Fruit fly (Drosophila melanogaster): ENCODE measurements around the gene OXA1L.

The OXA1L gene

DNA sequence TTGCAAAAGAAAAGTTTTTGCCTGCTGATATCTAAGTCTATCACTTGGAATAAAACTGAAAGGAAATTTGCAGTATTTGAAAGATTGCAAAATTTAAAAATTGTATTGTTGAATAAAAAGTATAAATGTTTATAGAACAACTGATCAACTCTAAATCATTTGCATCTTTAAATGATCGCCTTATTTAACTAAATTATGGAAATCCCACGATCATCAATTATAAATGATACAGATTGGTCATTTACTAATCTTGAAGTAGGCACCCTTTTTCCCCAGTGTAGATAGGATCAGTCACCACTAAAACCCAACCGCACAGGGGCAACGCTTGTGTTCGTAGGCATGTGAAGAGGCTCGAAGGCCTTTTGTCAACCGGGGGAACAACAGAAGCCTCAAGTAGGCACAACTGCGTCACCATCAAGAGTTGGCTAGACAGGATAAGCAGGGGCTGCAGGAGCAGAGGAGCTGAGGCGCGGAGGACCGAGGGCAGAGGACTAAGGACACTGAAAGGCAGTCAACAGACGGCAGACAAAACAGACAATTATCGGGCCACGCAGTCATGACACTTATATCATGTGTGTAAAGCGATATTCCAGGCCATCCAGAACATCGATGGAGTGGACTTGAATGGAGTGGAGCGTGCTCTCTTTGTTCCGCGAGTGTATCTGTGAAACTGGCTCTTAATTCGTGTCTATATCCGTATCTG is 38.3 kb downstream of the OXA1L start (continued):
- TF ChIP-seq schlank (tag; optimal IDR thresholded peaks at IDR 0.05), result no peak
- peak; percentile 56 for TF ChIP-seq CG8359 (GFP tag; optimal IDR thresholded peaks at IDR 0.05; ENCODE audit: borderline replicate concordance)
- no peak for TF ChIP-seq Rfx (GFP tag; IDR thresholded peaks at IDR 0.05)
- peak; percentile 5 for TF ChIP-seq dmrt99B (tag; optimal IDR thresholded peaks at IDR 0.05)
- no peak for TF ChIP-seq CG31365 (tag; optimal IDR thresholded peaks at IDR 0.05)
- TF ChIP-seq CG2129 (GFP tag; IDR thresholded peaks at IDR 0.05; ENCODE audit: partially characterized antibody), result no peak
- no peak for TF ChIP-seq CG8944 (GFP tag; optimal IDR thresholded peaks at IDR 0.05)
- TF ChIP-seq run (tag; optimal IDR thresholded peaks at IDR 0.05), result no peak
- TF ChIP-seq CG15696 (tag; optimal IDR thresholded peaks at IDR 0.05), result peak; percentile 90
- TF ChIP-seq fu2 (GFP tag; optimal IDR thresholded peaks at IDR 0.05), result no peak
- no peak for TF ChIP-seq vvl (GFP tag; IDR thresholded peaks at IDR 0.05)
- TF ChIP-seq CG10274 (GFP tag; optimal IDR thresholded peaks at IDR 0.05), result no peak
- no peak for TF ChIP-seq CG15073 (GFP tag; optimal IDR thresholded peaks at IDR 0.05)
- TF ChIP-seq D19B (GFP tag; optimal IDR thresholded peaks at IDR 0.05), result no peak
- TF ChIP-seq CG12071 (GFP tag; optimal IDR thresholded peaks at IDR 0.05), result no peak
- no peak for TF ChIP-seq vfl (GFP tag; optimal IDR thresholded peaks at IDR 0.05)
- TF ChIP-seq CG10543 (GFP tag; optimal IDR thresholded peaks at IDR 0.05), result no peak
- TF ChIP-seq Deaf1 (tag; optimal IDR thresholded peaks at IDR 0.05), result no peak
- no peak for TF ChIP-seq NC2β (GFP tag; optimal IDR thresholded peaks at IDR 0.05)
- TF ChIP-seq ase (GFP tag; IDR thresholded peaks at IDR 0.05), result no peak
- TF ChIP-seq fd3F (GFP tag; optimal IDR thresholded peaks at IDR 0.05), result no peak
- no peak for TF ChIP-seq Hsf (GFP tag; optimal IDR thresholded peaks at IDR 0.05)
- TF ChIP-seq Drgx (GFP tag; IDR thresholded peaks at IDR 0.05), result no peak
- TF ChIP-seq Fer2 (tag; optimal IDR thresholded peaks at IDR 0.05), result no peak
- peak; percentile 24 for TF ChIP-seq CG2202 (tag; optimal IDR thresholded peaks at IDR 0.05)
- TF ChIP-seq Sry-δ (GFP tag; optimal IDR thresholded peaks at IDR 0.05), result no peak
- TF ChIP-seq CG6175 (GFP tag; IDR thresholded peaks at IDR 0.05), result no peak
- TF ChIP-seq tll (GFP tag; optimal IDR thresholded peaks at IDR 0.05), result no peak
- peak; percentile 28 for TF ChIP-seq CG13123 (GFP tag; optimal IDR thresholded peaks at IDR 0.05)
- TF ChIP-seq peb (GFP tag; IDR thresholded peaks at IDR 0.05), result no peak
- TF ChIP-seq Meics (GFP tag; optimal IDR thresholded peaks at IDR 0.05), result no peak
- TF ChIP-seq dpn (GFP tag; optimal IDR thresholded peaks at IDR 0.05), result peak in 1 of 2 experiments; percentile 17
- peak; percentile 45 for TF ChIP-seq grau (tag; optimal IDR thresholded peaks at IDR 0.05)
- TF ChIP-seq sr (GFP tag; IDR thresholded peaks at IDR 0.05), result no peak
- TF ChIP-seq ind (GFP tag; optimal IDR thresholded peaks at IDR 0.05), result no peak
- peak; percentile 86 for TF ChIP-seq sens (GFP tag)
- TF ChIP-seq maf-S (GFP tag; optimal IDR thresholded peaks at IDR 0.05), result no peak
- peak; percentile 32; the same call in 1 of the 2 replicates for TF ChIP-seq nerfin-2 (GFP tag; IDR thresholded peaks at IDR 0.05; ENCODE audit: partially characterized antibody)
- peak; percentile 37 for TF ChIP-seq Chrac-16 (GFP tag; optimal IDR thresholded peaks at IDR 0.05)
- TF ChIP-seq ken (GFP tag; IDR thresholded peaks at IDR 0.05), result no peak
- no peak for TF ChIP-seq CG5245 (GFP tag; optimal IDR thresholded peaks at IDR 0.05)
- TF ChIP-seq hkb (optimal IDR thresholded peaks at IDR 0.05), result no peak
- TF ChIP-seq hkb (GFP tag; IDR thresholded peaks at IDR 0.05), result no peak
- peak; percentile 39 for TF ChIP-seq tio (GFP tag; optimal IDR thresholded peaks at IDR 0.05)
- TF ChIP-seq crol (GFP tag; IDR thresholded peaks at IDR 0.05), result peak; percentile 55
- TF ChIP-seq fd102C (GFP tag; optimal IDR thresholded peaks at IDR 0.05), result peak; percentile 85
- no peak for TF ChIP-seq ttk (GFP tag; IDR thresholded peaks at IDR 0.05)
- TF ChIP-seq repo (GFP tag; optimal IDR thresholded peaks at IDR 0.05), result no peak
- no peak for TF ChIP-seq CrebB (tag; optimal IDR thresholded peaks at IDR 0.05)
- TF ChIP-seq CG14050 (GFP tag; IDR thresholded peaks at IDR 0.05), result no peak
- no peak for TF ChIP-seq NK7.1 (GFP tag; optimal IDR thresholded peaks at IDR 0.05)
